Worm (Caenorhabditis elegans) whole organism, midembryonic: ENCODE results near the gene R04A9.7.

Source experiments
- klf-2 ChIP-seq: fragments of 200-800 bp; sonication (Bioruptor generic); conservative IDR thresholded peaks from 2 replicates; pipeline ENCODE4 v1.3.6; 2022; ENCODE audit warnings: missing genetic modification reagents, missing genetic modification characterization, missing compliant biosample characterization
- ztf-23 ChIP-seq: fragments of 200-800 bp; sonication (Bioruptor generic); IDR thresholded peaks from 2 replicates; pipeline ENCODE4 v1.3.6; 2022; ENCODE audit warnings: missing genetic modification reagents, missing genetic modification characterization, missing compliant biosample characterization
- ztf-29 ChIP-seq: fragments of 200-800 bp; sonication (Bioruptor generic); IDR thresholded peaks from 2 replicates; pipeline ENCODE4 v1.3.6; 2022; ENCODE audit warnings: missing genetic modification reagents, missing genetic modification characterization, missing compliant biosample characterization

DNA sequence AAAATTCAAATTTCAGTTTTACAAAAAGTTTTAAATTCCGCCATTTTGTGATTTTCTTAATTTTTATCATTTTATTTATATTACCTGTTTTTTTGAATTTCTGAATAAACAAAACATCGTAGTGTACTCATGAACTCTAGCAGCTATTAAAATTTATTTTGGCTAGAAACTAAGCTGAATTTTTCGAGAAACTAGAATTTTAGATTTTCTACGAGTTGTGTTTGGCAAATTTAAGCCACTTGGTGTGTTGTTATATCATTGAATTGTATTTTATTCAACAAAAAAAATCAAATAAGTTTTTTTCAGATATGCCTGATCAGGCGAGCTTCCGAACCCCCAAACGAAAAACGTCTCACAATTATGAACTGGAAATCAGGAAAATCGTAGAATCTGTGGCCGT, 2.6 kb upstream of the R04A9.7 start, which contains the start of gene R04A9.6:
- TF ChIP-seq ztf-23, result no peak
- TF ChIP-seq klf-2, result no peak
- TF ChIP-seq ztf-29 (GFP tag; lab: Robert Waterston, UW), result no peak
